Fruit fly (Drosophila melanogaster) ovary, adult (tissue): ENCODE measurements around the gene Orct2.

Experiments
- CG17801 ChIP-seq: fragments of 200-800 bp; optimal IDR thresholded peaks from 2 replicates; lab custom pipeline; 2019; ENCODE audit warnings: missing biosample characterization, mild to moderate bottlenecking, missing genetic modification characterization, moderate library complexity; ENCODE audit not compliant: partially characterized antibody

Gene Orct2

dm6 chr3R:24297444-24298146 lies 24.8 kb downstream of the Orct2 start:
- no peak for TF ChIP-seq CG17801 (GFP tag; lab: Kevin White, UChicago)

dm6 chr3R:24298534-24298936 lies 25.7 kb downstream of the Orct2 start:
- no peak for TF ChIP-seq CG17801 (GFP tag; lab: Kevin White, UChicago)

- TF ChIP-seq CG17801 (GFP tag; lab: Kevin White, UChicago), result no peak
Observed at dm6 chr3R:24299148-24299547, 26.3 kb downstream of the Orct2 start.

dm6 chr3R:24301520-24301919 lies 28.7 kb downstream of the Orct2 start:
- peak; percentile 52 for TF ChIP-seq CG17801 (GFP tag; lab: Kevin White, UChicago)

- peak; percentile 43 for TF ChIP-seq CG17801 (GFP tag; lab: Kevin White, UChicago)
Observed at dm6 chr3R:24303060-24303459, 30.2 kb downstream of the Orct2 start.

dm6 chr3R:24318217-24319082 lies 45.6 kb downstream of the Orct2 start, which contains the start of the genes Nab2 and BRWD3:
Nab2 (minus strand) TSS chr3R:24318419.
BRWD3 (plus strand) TSS chr3R:24319000.
- peak; percentile 17 for TF ChIP-seq CG17801 (GFP tag; lab: Kevin White, UChicago)

- TF ChIP-seq CG17801 (GFP tag; lab: Kevin White, UChicago), result no peak
Observed at dm6 chr3R:24319083-24319381, 46.2 kb downstream of the Orct2 start.

dm6 chr3R:24319632-24320341 lies 47.0 kb downstream of the Orct2 start:
- TF ChIP-seq CG17801 (GFP tag; lab: Kevin White, UChicago), result no peak

- TF ChIP-seq CG17801 (GFP tag; lab: Kevin White, UChicago), result peak; percentile 8
Observed at dm6 chr3R:24320342-24320711, 47.5 kb downstream of the Orct2 start.
